Worm (Caenorhabditis elegans) whole organism, young adult: ENCODE results near the gene srh-180.
A peak's percentile ranks its signal among the peaks of the same experiment; 100 is the strongest.

Experiments
- B0336.3 ChIP-seq: fragments of 200-800 bp; sonication (Bioruptor generic); IDR thresholded peaks from 2 replicates; pipeline ENCODE4 v1.3.6; 2022; ENCODE audit warnings: missing genetic modification characterization, missing compliant biosample characterization
- K11D2.4 ChIP-seq: fragments of 200-800 bp; sonication (Bioruptor generic); IDR thresholded peaks from 2 replicates; pipeline ENCODE4 v1.3.6; 2022; ENCODE audit warnings: missing genetic modification reagents, missing genetic modification characterization, missing compliant biosample characterization
- Y53G8AR.9 ChIP-seq: fragments of 200-800 bp; sonication (Bioruptor generic); conservative IDR thresholded peaks from 2 replicates; pipeline ENCODE4 v1.3.6; 2022; ENCODE audit warnings: missing genetic modification reagents, missing genetic modification characterization, missing compliant biosample characterization
- ceh-100 ChIP-seq: fragments of 200-800 bp; sonication (Bioruptor generic); IDR thresholded peaks from 2 replicates; pipeline ENCODE4 v1.3.6; 2022; ENCODE audit warnings: missing genetic modification reagents, missing genetic modification characterization, missing compliant biosample characterization
- ceh-91 ChIP-seq: fragments of 200-800 bp; sonication (Bioruptor generic); IDR thresholded peaks from 2 replicates; pipeline ENCODE4 v1.3.6; 2022; ENCODE audit warnings: missing genetic modification reagents, missing genetic modification characterization, missing compliant biosample characterization
- lir-1 ChIP-seq: fragments of 200-800 bp; sonication (Bioruptor generic); conservative IDR thresholded peaks from 2 replicates; pipeline ENCODE4 v1.3.6; 2022; ENCODE audit warnings: missing genetic modification reagents, missing genetic modification characterization, missing compliant biosample characterization
- snpc-1.1 ChIP-seq: sonication (generic microtip); optimal IDR thresholded peaks from 2 replicates; lab custom pipeline; 2017; ENCODE audit warnings: missing genetic modification characterization, mild to moderate bottlenecking, missing compliant biosample characterization, antibody characterized with exemption, moderate library complexity, missing genotype, missing genetic modification reagents; ENCODE audit not compliant: insufficient read depth
- snpc-4 ChIP-seq, 5 experiments: fragments of 150-350 bp in 1 of 5; sonication (generic microtip) in 4 of 5; optimal IDR thresholded peaks; 2 replicates each; lab custom pipeline; 2014 to 2018; ENCODE audit warnings: missing genetic modification characterization in 5 of 5, missing biosample characterization in 3 of 5, antibody characterized with exemption in 2 of 5, mild to moderate bottlenecking in 2 of 5, missing compliant biosample characterization in 2 of 5, missing genotype in 2 of 5, moderate library complexity in 2 of 5, missing genetic modification reagents in 1 of 5
- somi-1 ChIP-seq: fragments of 200-800 bp; sonication (Bioruptor generic); optimal IDR thresholded peaks from 2 replicates; lab custom pipeline; 2018; ENCODE audit warnings: mild to moderate bottlenecking, missing genetic modification characterization, missing compliant biosample characterization
- ztf-6 ChIP-seq: fragments of 200-800 bp; sonication (Bioruptor generic); IDR thresholded peaks from 2 replicates; pipeline ENCODE4 v1.3.6; 2022; ENCODE audit warnings: missing genetic modification reagents, missing genetic modification characterization, missing compliant biosample characterization

DNA sequence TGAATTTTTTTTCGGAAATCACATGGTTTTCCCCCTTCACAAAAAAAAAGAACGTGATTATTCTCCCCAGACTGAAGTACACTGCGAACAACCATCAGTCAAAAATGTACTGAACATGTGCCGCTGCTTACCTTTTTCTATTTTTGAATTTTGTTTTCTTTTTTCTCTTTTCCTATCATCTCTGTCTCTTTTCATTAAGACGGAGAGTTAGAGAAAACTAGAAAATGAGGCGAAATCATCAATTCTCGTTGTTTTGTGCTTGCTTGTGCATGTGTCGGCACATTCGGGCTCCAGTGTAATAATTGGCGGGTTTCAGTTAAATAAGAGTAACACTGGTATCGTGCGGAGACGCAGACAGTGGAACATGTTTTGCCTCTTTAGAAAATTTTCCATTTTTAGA lies 34.9 kb downstream of the srh-180 start:
- TF ChIP-seq somi-1 (peak; percentile 67), lir-1 (GFP tag; lab: Robert Waterston, UW) (no peak; the same call in 1 of the 2 replicates), snpc-4 (GFP tag; optimal IDR thresholded peaks at IDR 0.05; lab: Kevin White, UChicago) (no peak), snpc-4 (tag; optimal IDR thresholded peaks at IDR 0.05; lab: Kevin White, UChicago) (no peak), ceh-91 (GFP tag; lab: Robert Waterston, UW) (no peak), K11D2.4 (GFP tag; lab: Robert Waterston, UW) (no peak), ceh-100 (GFP tag; lab: Robert Waterston, UW) (no peak), snpc-1.1 (no peak), ztf-6 (GFP tag; lab: Robert Waterston, UW) (no peak), Y53G8AR.9 (no peak), B0336.3 (GFP tag; lab: Robert Waterston, UW) (no peak)
